Worm (Caenorhabditis elegans) whole organism, L2 larva: ENCODE results near the gene Y53G8AR.9.
A peak's percentile ranks its signal among the peaks of the same experiment; 100 is the strongest.

Experiments used
- C34F6.9 ChIP-seq: fragments of 150-350 bp; optimal IDR thresholded peaks from 2 replicates; lab custom pipeline; 2014; ENCODE audit warnings: missing biosample characterization, missing genetic modification characterization
- ceh-16 ChIP-seq: fragments of 150-350 bp; optimal IDR thresholded peaks from 2 replicates; lab custom pipeline; 2014; ENCODE audit warnings: missing biosample characterization, missing genetic modification characterization
- ceh-82 ChIP-seq: fragments of 150-350 bp; optimal IDR thresholded peaks from 2 replicates; lab custom pipeline; 2014; ENCODE audit warnings: missing biosample characterization, missing genetic modification characterization
- lsy-2 ChIP-seq, 2 experiments: fragments of 150-350 bp in 1 of 2; sonication (generic microtip) in 1 of 2; optimal IDR thresholded peaks; 2 replicates each; lab custom pipeline; 2014 to 2017; ENCODE audit warnings: missing biosample characterization in 2 of 2, missing genetic modification characterization in 2 of 2
- mbf-1 ChIP-seq: sonication (generic microtip); optimal IDR thresholded peaks from 2 replicates; lab custom pipeline; 2017; ENCODE audit warnings: missing biosample characterization, missing genetic modification characterization
- nhr-11 ChIP-seq: fragments of 150-350 bp; optimal IDR thresholded peaks from 2 replicates; lab custom pipeline; 2014; ENCODE audit warnings: missing biosample characterization, missing genetic modification characterization

The Y53G8AR.9 gene

DNA sequence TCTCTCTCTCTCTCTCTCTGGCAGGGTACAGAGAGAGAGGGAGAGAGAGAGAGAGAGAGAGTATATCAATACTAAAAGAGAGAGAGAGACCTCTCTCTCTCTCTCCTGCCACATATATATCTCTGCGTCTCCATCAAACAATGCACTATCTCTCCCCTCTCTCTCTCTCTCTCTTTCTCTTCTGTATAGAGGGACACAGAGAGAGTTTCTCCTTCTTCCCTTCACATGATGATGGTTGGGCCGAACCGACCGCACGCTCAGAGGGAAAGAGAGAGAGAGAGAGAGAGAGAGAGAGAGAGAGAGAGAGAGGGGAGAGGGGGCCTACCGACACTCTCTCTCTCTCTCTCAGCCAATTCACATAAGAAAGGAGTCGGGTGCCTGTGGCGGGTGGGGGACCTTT lies 49.4 kb downstream of the Y53G8AR.9 start (continued):
- TF ChIP-seq ceh-82 (tag; lab: Kevin White, UChicago) (no peak), nhr-11 (tag; lab: Kevin White, UChicago) (no peak), lsy-2 (tag; optimal IDR thresholded peaks at IDR 0.05; lab: Kevin White, UChicago) (peak; percentile 25 to 77), ceh-16 (tag; lab: Kevin White, UChicago) (no peak), C34F6.9 (tag; lab: Kevin White, UChicago) (peak; percentile 70), mbf-1 (tag; lab: Kevin White, UChicago) (no peak)
- TF ChIP-seq, all 48 proteins: peak for 18
